Fruit fly (Drosophila melanogaster) whole organism, wandering third instar larva: ENCODE measurements around the gene hiro.
A peak's percentile ranks its signal among the peaks of the same experiment; 100 is the strongest.

Experiments used
- Hr78 ChIP-seq: fragments of >200 bp; optimal IDR thresholded peaks from 2 replicates; lab custom pipeline; 2017; ENCODE audit warnings: missing biosample characterization, missing genetic modification characterization
- Rel ChIP-seq, 2 experiments: fragments of 200-800 bp; sonication (Bioruptor generic) in 1 of 2; optimal IDR thresholded peaks; 2 replicates in 1 of 2; 3 replicates in 1 of 2; lab custom pipeline; 2016 to 2019; ENCODE audit warnings: mild to moderate bottlenecking in 2 of 2, missing biosample characterization in 2 of 2, missing genetic modification characterization in 2 of 2, moderate library complexity in 1 of 2
- brk ChIP-seq: fragments of 200-800 bp; sonication (Bioruptor generic); optimal IDR thresholded peaks from 2 replicates; lab custom pipeline; 2016; ENCODE audit warnings: missing biosample characterization, mild to moderate bottlenecking, missing genetic modification characterization
- fru ChIP-seq: fragments of 200-800 bp; sonication (Bioruptor generic); optimal IDR thresholded peaks from 3 replicates; lab custom pipeline; 2016; ENCODE audit warnings: missing biosample characterization, mild to moderate bottlenecking, missing genetic modification characterization
- lola ChIP-seq: fragments of >200 bp; optimal IDR thresholded peaks from 2 replicates; lab custom pipeline; 2017; ENCODE audit warnings: missing biosample characterization, missing genetic modification characterization
- psq ChIP-seq: fragments of 200-800 bp; sonication (Bioruptor generic); optimal IDR thresholded peaks from 3 replicates; lab custom pipeline; 2017; ENCODE audit warnings: missing biosample characterization, mild to moderate bottlenecking, missing genetic modification characterization, moderate library complexity
- sage ChIP-seq: fragments of 200-800 bp; sonication (Bioruptor generic); optimal IDR thresholded peaks from 2 replicates; lab custom pipeline; 2016; ENCODE audit warnings: missing biosample characterization, mild to moderate bottlenecking, missing genetic modification characterization
- usp ChIP-seq: fragments of >200 bp; optimal IDR thresholded peaks from 2 replicates; lab custom pipeline; 2017; ENCODE audit warnings: missing biosample characterization, missing genetic modification characterization
- woc ChIP-seq: sonication (Bioruptor generic); optimal IDR thresholded peaks from 2 replicates; lab custom pipeline; 2016; ENCODE audit warnings: missing biosample characterization, mild to moderate bottlenecking, missing genetic modification characterization

- peak; percentile 94 for TF ChIP-seq fru
- no peak for TF ChIP-seq usp (GFP tag; lab: Kevin White, UChicago)
- peak; percentile 85 for TF ChIP-seq psq (GFP tag; lab: Kevin White, UChicago)
- no peak for TF ChIP-seq lola (GFP tag; lab: Kevin White, UChicago)
- TF ChIP-seq sage: peak; percentile 88
- TF ChIP-seq woc (GFP tag; lab: Kevin White, UChicago): peak; percentile 82
- no peak for TF ChIP-seq Hr78 (GFP tag; lab: Kevin White, UChicago)
- peak; percentile 82 for TF ChIP-seq brk (GFP tag; lab: Kevin White, UChicago)
- peak; percentile 74 for TF ChIP-seq Rel (GFP tag; optimal IDR thresholded peaks at IDR 0.05; lab: Kevin White, UChicago)
- TF ChIP-seq Rel (tag; optimal IDR thresholded peaks at IDR 0.05; lab: Kevin White, UChicago): peak; percentile 67
These were observed 37.0 kb upstream of the hiro start for dm6 chr3L:724518-725341.
